Fruit fly (Drosophila melanogaster): ENCODE results near the gene CG7362.
A peak's percentile ranks its signal among the peaks of the same experiment; 100 is the strongest.

- no peak for TF ChIP-seq Snoo (tag; optimal IDR thresholded peaks at IDR 0.05)
- TF ChIP-seq CG12605 (GFP tag; IDR thresholded peaks at IDR 0.05): no peak
- TF ChIP-seq Pif1B (GFP tag; optimal IDR thresholded peaks at IDR 0.05): no peak
- TF ChIP-seq D1 (tag; optimal IDR thresholded peaks at IDR 0.05): peak; percentile 21
- no peak for TF ChIP-seq gl (tag; optimal IDR thresholded peaks at IDR 0.05)
- TF ChIP-seq CG9948 (tag; optimal IDR thresholded peaks at IDR 0.05): no peak
- TF ChIP-seq rn (GFP tag; IDR thresholded peaks at IDR 0.05): no peak
- no peak for TF ChIP-seq EcR (GFP tag; optimal IDR thresholded peaks at IDR 0.05)
Measured at dm6 chr3R:14713776-14714146, 40.5 kb downstream of the CG7362 start.

Data from whole organism, pupa.